Fruit fly (Drosophila melanogaster) S2 (cell line): ENCODE results near the gene kibra.

Source experiments
- CG8478 ChIP-seq: fragments of >200 bp; optimal IDR thresholded peaks from 2 replicates; lab custom pipeline; 2018
- CTCF ChIP-seq, 2 experiments: fragments of >200 bp; optimal IDR thresholded peaks; 2 replicates each; lab custom pipeline; 2018

DNA sequence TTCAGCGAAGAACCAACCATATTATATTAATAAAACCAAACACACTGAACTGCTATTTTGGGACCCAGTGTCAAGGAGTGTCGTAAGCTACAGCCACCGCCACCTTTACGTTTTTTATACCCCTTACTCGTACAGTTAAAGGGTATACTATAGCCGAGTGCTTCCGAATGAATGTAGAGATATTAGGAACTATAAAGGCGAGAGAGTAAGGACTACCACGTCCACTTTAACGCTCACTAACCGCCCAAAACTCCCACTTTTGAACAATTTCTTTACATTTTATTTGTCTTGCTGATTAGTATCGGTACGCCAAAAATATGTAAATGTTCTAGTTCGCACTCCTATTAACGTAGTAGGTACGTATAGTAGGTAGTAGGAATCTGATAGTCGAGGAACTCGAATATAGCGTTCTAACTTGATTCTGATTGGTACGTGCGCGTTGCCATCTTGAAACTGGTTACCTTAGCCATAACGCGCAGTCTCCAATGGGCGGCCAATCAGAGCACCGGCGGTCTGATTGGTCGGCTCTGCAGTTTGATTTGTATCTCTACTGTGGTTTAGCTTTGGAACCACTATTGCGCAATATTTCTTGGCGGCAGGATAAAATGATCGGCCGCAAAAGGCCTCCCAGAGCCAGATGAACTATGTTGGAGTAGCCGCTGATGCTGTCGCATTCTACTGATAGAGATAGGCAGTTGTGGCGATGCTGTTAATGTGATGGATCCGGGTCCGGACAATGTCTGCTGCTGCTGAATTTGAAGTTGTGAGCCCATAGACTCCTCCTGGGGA, 68.0 kb downstream of the kibra start:
- TF ChIP-seq CG8478 (no peak), CTCF (optimal IDR thresholded peaks at IDR 0.05; lab: Kevin White, UChicago) (no peak)
